Worm (Caenorhabditis elegans) whole organism, L1 larva: ENCODE results near the gene fbxl-1.

ENCODE experiments used
- jun-1 ChIP-seq: fragments of 150-350 bp; optimal IDR thresholded peaks from 2 replicates; lab custom pipeline; 2014; ENCODE audit warnings: missing biosample characterization, missing genetic modification reagents, missing genetic modification characterization
- lin-15B ChIP-seq: fragments of 150-350 bp; sonication (generic microtip); optimal IDR thresholded peaks from 3 replicates; lab custom pipeline; 2014; ENCODE audit warnings: missing biosample characterization, missing genetic modification characterization
- nhr-76 ChIP-seq: sonication (generic microtip); optimal IDR thresholded peaks from 2 replicates; lab custom pipeline; 2017; ENCODE audit warnings: missing biosample characterization, missing genetic modification characterization
- rnt-1 ChIP-seq: sonication (generic microtip); optimal IDR thresholded peaks from 2 replicates; lab custom pipeline; 2016; ENCODE audit warnings: mild to moderate bottlenecking, missing genetic modification characterization, moderate library complexity, missing compliant biosample characterization
- skn-1 ChIP-seq: fragments of 150-350 bp; optimal IDR thresholded peaks from 2 replicates; lab custom pipeline; 2014; ENCODE audit warnings: missing biosample characterization, missing genetic modification characterization

DNA sequence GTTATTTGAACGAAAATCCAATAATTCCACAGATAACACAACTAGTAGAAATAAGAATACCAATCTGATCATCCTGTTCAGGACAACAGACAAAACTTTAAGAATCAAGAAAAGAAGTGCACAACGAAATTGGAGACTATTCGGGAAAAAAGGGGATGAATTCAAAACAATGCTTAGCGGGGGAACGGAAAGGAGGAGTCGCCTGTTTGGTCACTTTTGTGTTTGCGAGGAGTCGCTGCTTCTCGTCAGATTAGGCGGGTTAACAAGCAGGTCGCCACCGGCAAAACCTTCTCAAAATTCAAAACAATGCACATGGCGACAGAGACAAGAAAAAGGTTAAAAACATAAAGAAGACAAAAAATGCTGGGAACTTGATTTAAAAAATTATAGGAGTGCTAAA is 17.9 kb upstream of the fbxl-1 start, which contains the start of gene C30A5.10:
- no peak for TF ChIP-seq rnt-1
- TF ChIP-seq lin-15B (tag; lab: Kevin White, UChicago) = no peak
- no peak for TF ChIP-seq nhr-76 (tag; lab: Kevin White, UChicago)
- TF ChIP-seq jun-1 = no peak
- no peak for TF ChIP-seq skn-1
